Worm (Caenorhabditis elegans): ENCODE measurements around the gene C50B6.1.
A peak's percentile ranks its signal among the peaks of the same experiment; 100 is the strongest.

ce11 chrV:13313045-13313623 is 4.4 kb downstream of the C50B6.1 start, which contains the start of gene C50B6.3:
- peak; percentile 78 for TF ChIP-seq W03F9.2 (tag; optimal IDR thresholded peaks at IDR 0.05)
- no peak for TF ChIP-seq him-1 (tag; optimal IDR thresholded peaks at IDR 0.05)
